Worm (Caenorhabditis elegans): ENCODE data around the gene fbxc-45.

DNA sequence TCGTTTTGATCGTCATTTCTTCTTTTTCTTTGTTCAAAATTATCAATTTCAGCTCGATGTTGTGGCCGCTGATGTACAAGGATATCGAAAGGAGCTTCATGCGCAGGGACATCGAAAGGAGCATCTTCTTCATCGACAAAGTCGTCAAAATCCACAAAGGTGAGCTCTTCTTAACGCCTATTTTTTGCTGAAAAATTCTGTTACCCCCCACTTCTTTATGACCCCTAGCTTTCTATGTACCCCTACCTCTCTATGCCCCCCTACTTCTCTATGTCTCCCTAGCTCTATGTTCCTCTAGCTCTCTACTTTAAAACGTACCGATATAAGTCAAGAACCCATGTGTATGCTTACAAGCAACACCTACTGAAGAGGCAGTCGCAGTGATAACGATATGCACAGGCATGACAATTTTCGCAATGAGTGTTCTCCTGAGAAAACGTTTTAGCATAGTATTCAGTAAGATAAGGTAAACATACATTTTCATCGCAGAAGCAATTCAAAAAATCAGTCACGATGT lies 24.3 kb downstream of the fbxc-45 start, which contains the start of gene Y54G2A.36:
- TF ChIP-seq flt-1 (GFP tag; IDR thresholded peaks at IDR 0.05) (no peak), ama-1 (optimal IDR thresholded peaks at IDR 0.05) (no peak), tbx-11 (GFP tag; IDR thresholded peaks at IDR 0.05) (no peak), F13C5.2 (tag; optimal IDR thresholded peaks at IDR 0.05) (no peak), tbx-37 (GFP tag; conservative IDR thresholded peaks at IDR 0.05) (no peak), scrt-1 (GFP tag; IDR thresholded peaks at IDR 0.05) (no peak)

Measured in whole organism, early embryonic.